Worm (Caenorhabditis elegans) whole organism, young adult: ENCODE measurements around the gene clec-122.

ENCODE experiments used
- B0019.2 ChIP-seq: fragments of 200-800 bp; sonication (Bioruptor generic); conservative IDR thresholded peaks from 2 replicates; pipeline ENCODE4 v1.3.6; 2022; ENCODE audit warnings: missing genetic modification reagents, missing genetic modification characterization, missing compliant biosample characterization
- B0035.1 ChIP-seq: sonication (generic microtip); optimal IDR thresholded peaks from 2 replicates; lab custom pipeline; 2016; ENCODE audit warnings: missing genetic modification characterization, mild to moderate bottlenecking, missing compliant biosample characterization, missing genotype, missing genetic modification reagents
- C17E4.6 ChIP-seq: fragments of 200-800 bp; sonication (Bioruptor generic); IDR thresholded peaks from 2 replicates; pipeline ENCODE4 v1.3.6; 2022; ENCODE audit warnings: missing genetic modification reagents, missing genetic modification characterization, missing compliant biosample characterization
- F22D6.2 ChIP-seq: sonication (generic microtip); optimal IDR thresholded peaks from 2 replicates; lab custom pipeline; 2016; ENCODE audit warnings: mild to moderate bottlenecking, missing genetic modification characterization, missing compliant biosample characterization
- F39B2.1 ChIP-seq: fragments of 200-800 bp; sonication (Bioruptor generic); IDR thresholded peaks from 2 replicates; pipeline ENCODE4 v1.3.6; 2022; ENCODE audit warnings: missing genetic modification reagents, missing genetic modification characterization, missing compliant biosample characterization
- F52B5.7 ChIP-seq: sonication (generic microtip); optimal IDR thresholded peaks from 2 replicates; lab custom pipeline; 2016; ENCODE audit warnings: mild to moderate bottlenecking, missing genetic modification characterization, missing compliant biosample characterization
- F55B11.4 ChIP-seq: sonication (generic microtip); optimal IDR thresholded peaks from 2 replicates; lab custom pipeline; 2016; ENCODE audit warnings: missing compliant biosample characterization, missing genetic modification characterization, borderline replicate concordance; ENCODE audit not compliant: insufficient read depth
- Y53G8AR.9 ChIP-seq: fragments of 200-800 bp; sonication (Bioruptor generic); conservative IDR thresholded peaks from 2 replicates; pipeline ENCODE4 v1.3.6; 2022; ENCODE audit warnings: missing genetic modification reagents, missing genetic modification characterization, missing compliant biosample characterization
- Y67H2A.10 ChIP-seq: fragments of 200-800 bp; sonication (Bioruptor generic); conservative IDR thresholded peaks from 2 replicates; pipeline ENCODE4 v1.3.6; 2022; ENCODE audit warnings: missing genetic modification reagents, missing genetic modification characterization, missing compliant biosample characterization
- attf-3 ChIP-seq: fragments of 200-800 bp; sonication (Bioruptor generic); conservative IDR thresholded peaks from 2 replicates; pipeline ENCODE4 v1.3.6; 2022; ENCODE audit warnings: missing genetic modification reagents, missing genetic modification characterization, missing compliant biosample characterization
- ceh-79 ChIP-seq: sonication (generic microtip); optimal IDR thresholded peaks from 2 replicates; lab custom pipeline; 2017; ENCODE audit warnings: mild to moderate bottlenecking, missing genetic modification characterization, missing compliant biosample characterization
- chd-7 ChIP-seq: sonication (generic microtip); optimal IDR thresholded peaks from 2 replicates; lab custom pipeline; 2016; ENCODE audit warnings: mild to moderate bottlenecking, missing genetic modification characterization, moderate library complexity, missing compliant biosample characterization
- die-1 ChIP-seq: sonication (generic microtip); optimal IDR thresholded peaks from 2 replicates; lab custom pipeline; 2016; ENCODE audit warnings: missing genotype, mild to moderate bottlenecking, missing genetic modification characterization, missing compliant biosample characterization
- efl-1 ChIP-seq: fragments of 150-350 bp; optimal IDR thresholded peaks from 2 replicates; lab custom pipeline; 2014; ENCODE audit warnings: missing biosample characterization, missing genetic modification reagents, missing genetic modification characterization
- egl-18 ChIP-seq: fragments of 200-800 bp; sonication (Bioruptor generic); IDR thresholded peaks from 2 replicates; pipeline ENCODE4 v1.3.6; 2022; ENCODE audit warnings: missing genetic modification reagents, missing genetic modification characterization, missing compliant biosample characterization
- ekl-4 ChIP-seq: fragments of 200-800 bp; sonication (Bioruptor generic); IDR thresholded peaks from 2 replicates; pipeline ENCODE4 v1.3.6; 2022; ENCODE audit warnings: missing genetic modification reagents, missing genetic modification characterization, missing compliant biosample characterization
- hlh-12 ChIP-seq: sonication (generic microtip); optimal IDR thresholded peaks from 2 replicates; lab custom pipeline; 2016; ENCODE audit warnings: missing genetic modification characterization, missing compliant biosample characterization
- hmg-20 ChIP-seq: fragments of 200-800 bp; sonication (Bioruptor generic); IDR thresholded peaks from 2 replicates; pipeline ENCODE4 v1.3.6; 2022; ENCODE audit warnings: missing genetic modification reagents, missing genetic modification characterization, missing compliant biosample characterization
- let-607 ChIP-seq, 2 experiments: fragments of 200-800 bp in 1 of 2; sonication (Bioruptor generic) in 1 of 2; sonication (generic microtip) in 1 of 2; optimal IDR thresholded peaks; 2 replicates each; lab custom pipeline; 2016 to 2018; ENCODE audit warnings: mild to moderate bottlenecking in 2 of 2, missing compliant biosample characterization in 2 of 2, missing genetic modification characterization in 2 of 2, moderate library complexity in 2 of 2, missing genotype in 1 of 2
- lin-54 ChIP-seq: fragments of 200-800 bp; sonication (Bioruptor generic); optimal IDR thresholded peaks from 2 replicates; lab custom pipeline; 2018; ENCODE audit warnings: mild to moderate bottlenecking, missing genetic modification characterization, missing compliant biosample characterization
- lsy-27 ChIP-seq: sonication (generic microtip); optimal IDR thresholded peaks from 2 replicates; lab custom pipeline; 2017; ENCODE audit warnings: missing genetic modification characterization, mild to moderate bottlenecking, missing compliant biosample characterization, antibody characterized with exemption, missing genotype, borderline replicate concordance; ENCODE audit not compliant: insufficient read depth
- nhr-27 ChIP-seq: fragments of 200-800 bp; sonication (Bioruptor generic); optimal IDR thresholded peaks from 2 replicates; lab custom pipeline; 2018; ENCODE audit warnings: mild to moderate bottlenecking, missing genetic modification characterization, moderate library complexity, missing compliant biosample characterization
- pbrm-1 ChIP-seq: fragments of 200-800 bp; sonication (Bioruptor generic); IDR thresholded peaks from 2 replicates; pipeline ENCODE4 v1.3.6; 2022; ENCODE audit warnings: missing genetic modification reagents, missing genetic modification characterization, missing compliant biosample characterization
- sdz-38 ChIP-seq: sonication (generic microtip); optimal IDR thresholded peaks from 2 replicates; lab custom pipeline; 2016; ENCODE audit warnings: missing genotype, missing genetic modification characterization, missing compliant biosample characterization
- unc-130 ChIP-seq: sonication (generic microtip); optimal IDR thresholded peaks from 2 replicates; lab custom pipeline; 2016; ENCODE audit warnings: missing genetic modification reagents, missing genetic modification characterization, missing compliant biosample characterization
- ztf-25 ChIP-seq: fragments of 200-800 bp; sonication (Bioruptor generic); IDR thresholded peaks from 2 replicates; pipeline ENCODE4 v1.3.6; 2022; ENCODE audit warnings: missing genetic modification reagents, missing genetic modification characterization, missing compliant biosample characterization
- ztf-26 ChIP-seq: sonication (generic microtip); optimal IDR thresholded peaks from 2 replicates; lab custom pipeline; 2017; ENCODE audit warnings: missing genetic modification characterization, missing compliant biosample characterization
- ztf-3 ChIP-seq: fragments of 200-800 bp; sonication (Bioruptor generic); optimal IDR thresholded peaks from 2 replicates; lab custom pipeline; 2018; ENCODE audit warnings: mild to moderate bottlenecking, missing genetic modification characterization, missing compliant biosample characterization

Gene clec-122

DNA sequence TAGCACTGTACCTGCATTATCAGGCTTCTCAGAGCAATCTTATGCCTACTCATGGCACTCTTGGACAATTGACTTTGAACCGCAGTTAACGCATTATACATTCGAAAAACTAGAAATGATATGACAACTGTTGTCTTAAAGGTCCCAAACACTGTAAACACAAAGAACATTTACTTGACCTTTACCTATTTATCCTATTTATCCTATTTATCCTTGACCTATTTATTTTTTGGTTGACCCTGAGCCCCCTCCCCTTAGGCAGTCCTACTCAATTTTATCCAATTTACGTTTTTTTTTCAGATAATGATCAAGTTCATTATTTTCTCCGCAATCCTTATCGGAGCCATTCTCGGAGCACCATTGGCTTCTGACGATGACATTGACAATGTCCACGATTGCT, 45.8 kb downstream of the clec-122 start, which contains the start of the genes T10D4.14 and T10D4.19:
Gene T10D4.14 (minus strand): TSS at position 101 of the 400 bp plus-strand sequence.
Gene T10D4.19 (plus strand): TSS at position 304 of the 400 bp plus-strand sequence.
- TF ChIP-seq ceh-79 (tag; lab: Kevin White, UChicago) (no peak), let-607 (tag; optimal IDR thresholded peaks at IDR 0.05; lab: Kevin White, UChicago) (no peak), C17E4.6 (GFP tag; lab: Robert Waterston, UW) (no peak), efl-1 (GFP tag; lab: Kevin White, UChicago) (no peak), sdz-38 (tag; lab: Kevin White, UChicago) (no peak), ztf-26 (tag; lab: Kevin White, UChicago) (no peak), F39B2.1 (no peak), F22D6.2 (tag; lab: Kevin White, UChicago) (no peak), ztf-3 (no peak), lin-54 (no peak), Y53G8AR.9 (GFP tag; lab: Robert Waterston, UW) (no peak), F55B11.4 (tag; lab: Kevin White, UChicago) (no peak)

DNA sequence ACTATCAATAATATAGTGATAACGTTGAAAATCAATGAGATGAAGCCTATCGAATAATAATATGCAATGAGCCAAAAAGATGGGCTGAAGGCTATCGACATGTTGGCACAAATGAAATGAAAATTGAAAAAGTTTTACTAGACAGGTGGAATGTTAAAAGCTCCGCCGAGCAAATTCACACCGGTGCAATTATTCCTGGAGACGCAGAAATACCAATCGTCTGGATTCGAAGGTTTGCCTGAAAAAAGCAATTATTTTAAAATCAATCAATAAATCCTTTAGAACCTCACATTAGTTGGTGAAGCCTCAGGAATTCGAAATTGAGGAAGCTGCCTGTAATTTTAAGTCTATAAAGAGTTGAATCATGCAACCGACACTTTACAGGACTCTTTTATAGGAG, 48.5 kb downstream of the clec-122 start, which contains the start of gene sri-32:
Gene sri-32 (minus strand): TSS at position 101 of the 400 bp plus-strand sequence.
- TF ChIP-seq Y67H2A.10 (GFP tag; lab: Robert Waterston, UW) = no peak
- no peak for TF ChIP-seq ztf-25 (GFP tag; lab: Robert Waterston, UW)
- TF ChIP-seq B0035.1 (tag; lab: Kevin White, UChicago) = no peak
- no peak for TF ChIP-seq attf-3
- TF ChIP-seq nhr-27 (tag; lab: Kevin White, UChicago) = no peak
- TF ChIP-seq pbrm-1 = no peak
- no peak for TF ChIP-seq unc-130 (GFP tag; lab: Kevin White, UChicago)
- no peak for TF ChIP-seq egl-18 (GFP tag; lab: Robert Waterston, UW)
- no peak for TF ChIP-seq lsy-27 (tag; lab: Kevin White, UChicago)
- TF ChIP-seq chd-7 (tag; lab: Kevin White, UChicago) = no peak
- TF ChIP-seq hmg-20 (GFP tag; lab: Robert Waterston, UW) = no peak

DNA sequence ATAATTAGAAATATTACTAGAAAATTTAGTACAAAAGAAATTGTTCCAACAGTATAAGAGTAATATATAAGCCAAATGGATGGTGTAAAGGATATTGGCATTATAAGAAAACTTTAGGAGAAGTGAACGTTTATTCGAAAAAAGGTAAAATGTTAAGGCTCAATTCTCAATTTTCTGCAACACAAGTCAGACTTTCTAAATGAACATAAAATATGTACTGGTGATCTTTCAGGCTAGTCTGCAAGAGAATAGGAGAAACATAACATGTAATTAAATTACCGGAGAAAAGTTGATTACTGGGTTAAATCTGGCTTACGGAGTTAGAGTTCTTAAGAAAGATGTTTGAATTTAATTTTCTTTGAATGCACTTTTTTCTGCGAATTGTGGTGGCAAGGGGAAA, 50.9 kb downstream of the clec-122 start, which contains the start of gene sri-33:
Gene sri-33 (minus strand): TSS at position 101 of the 400 bp plus-strand sequence.
- TF ChIP-seq ekl-4 (no peak), die-1 (tag; lab: Kevin White, UChicago) (no peak), F52B5.7 (no peak), B0019.2 (GFP tag; lab: Robert Waterston, UW) (no peak), hmg-20 (GFP tag; lab: Robert Waterston, UW) (no peak), hlh-12 (tag; lab: Kevin White, UChicago) (no peak)
